Worm (Caenorhabditis elegans): ENCODE measurements around the gene cyp-14A2.

The cyp-14A2 gene

ce11 chrX:13232259-13232658, 37.2 kb downstream of the cyp-14A2 start, which contains the start of gene bgnt-1.5:
bgnt-1.5 (minus strand) TSS chrX:13232359.
- TF ChIP-seq cog-1 (tag; optimal IDR thresholded peaks at IDR 0.05) (no peak), ref-1 (GFP tag; conservative IDR thresholded peaks at IDR 0.05) (no peak), ztf-23 (GFP tag; IDR thresholded peaks at IDR 0.05) (no peak), T22C8.4 (GFP tag; IDR thresholded peaks at IDR 0.05) (no peak), ztf-29 (GFP tag; IDR thresholded peaks at IDR 0.05) (no peak), flt-1 (GFP tag; IDR thresholded peaks at IDR 0.05) (no peak), med-1 (GFP tag; optimal IDR thresholded peaks at IDR 0.05; ENCODE audit: insufficient read depth) (no peak), tab-1 (GFP tag; IDR thresholded peaks at IDR 0.05) (no peak), klf-2 (GFP tag; conservative IDR thresholded peaks at IDR 0.05) (no peak)

ce11 chrX:13227778-13228177, 41.7 kb downstream of the cyp-14A2 start:
- TF ChIP-seq flt-1 (GFP tag; IDR thresholded peaks at IDR 0.05) (no peak), T22C8.4 (GFP tag; IDR thresholded peaks at IDR 0.05) (no peak), ref-1 (GFP tag; conservative IDR thresholded peaks at IDR 0.05) (no peak), klf-2 (GFP tag; conservative IDR thresholded peaks at IDR 0.05) (no peak), tab-1 (GFP tag; IDR thresholded peaks at IDR 0.05) (no peak), med-1 (GFP tag; optimal IDR thresholded peaks at IDR 0.05; ENCODE audit: insufficient read depth) (no peak), cog-1 (tag; optimal IDR thresholded peaks at IDR 0.05) (no peak), ztf-29 (GFP tag; IDR thresholded peaks at IDR 0.05) (no peak), ztf-23 (GFP tag; IDR thresholded peaks at IDR 0.05) (no peak)

ce11 chrX:13226614-13227096, 42.8 kb downstream of the cyp-14A2 start, which contains the start of gene skr-21:
skr-21 (minus strand) TSS chrX:13226664.
- no peak for TF ChIP-seq klf-2 (GFP tag; conservative IDR thresholded peaks at IDR 0.05)
- TF ChIP-seq cog-1 (tag; optimal IDR thresholded peaks at IDR 0.05), result peak; percentile 35
- peak; percentile 87 for TF ChIP-seq T22C8.4 (GFP tag; IDR thresholded peaks at IDR 0.05)

- TF ChIP-seq cog-1 (tag; optimal IDR thresholded peaks at IDR 0.05) (peak; percentile 17), klf-2 (GFP tag; conservative IDR thresholded peaks at IDR 0.05) (no peak)
Observed at ce11 chrX:13225111-13225905, 44.2 kb downstream of the cyp-14A2 start.

- TF ChIP-seq cog-1 (tag; optimal IDR thresholded peaks at IDR 0.05) (no peak), ztf-29 (GFP tag; IDR thresholded peaks at IDR 0.05) (no peak), tab-1 (GFP tag; IDR thresholded peaks at IDR 0.05) (no peak), ref-1 (GFP tag; conservative IDR thresholded peaks at IDR 0.05) (no peak)
Observed at ce11 chrX:13224608-13225007, 44.9 kb downstream of the cyp-14A2 start, which contains the start of gene skr-19. skr-19 (minus strand) TSS chrX:13224708.

- TF ChIP-seq med-1 (GFP tag; optimal IDR thresholded peaks at IDR 0.05; ENCODE audit: insufficient read depth) (no peak), tab-1 (GFP tag; IDR thresholded peaks at IDR 0.05) (no peak), ztf-23 (GFP tag; IDR thresholded peaks at IDR 0.05) (no peak)
Observed at ce11 chrX:13223437-13223836, 46.0 kb downstream of the cyp-14A2 start, which contains the start of gene skr-20. skr-20 (minus strand) TSS chrX:13223537.

ce11 chrX:13221357-13221756, 48.1 kb downstream of the cyp-14A2 start, which contains the start of gene asp-4:
asp-4 (minus strand) TSS chrX:13221462.
- no peak for TF ChIP-seq cog-1 (tag; optimal IDR thresholded peaks at IDR 0.05)
- TF ChIP-seq med-1 (GFP tag; optimal IDR thresholded peaks at IDR 0.05; ENCODE audit: insufficient read depth), result no peak
- TF ChIP-seq T22C8.4 (GFP tag; IDR thresholded peaks at IDR 0.05), result no peak

ce11 chrX:13220609-13221008, 48.9 kb downstream of the cyp-14A2 start:
- TF ChIP-seq klf-2 (GFP tag; conservative IDR thresholded peaks at IDR 0.05), result no peak

ce11 chrX:13217940-13218339, 51.5 kb downstream of the cyp-14A2 start:
- TF ChIP-seq ref-1 (GFP tag; conservative IDR thresholded peaks at IDR 0.05) (no peak), cog-1 (tag; optimal IDR thresholded peaks at IDR 0.05) (no peak), T22C8.4 (GFP tag; IDR thresholded peaks at IDR 0.05) (no peak), klf-2 (GFP tag; conservative IDR thresholded peaks at IDR 0.05) (no peak), tab-1 (GFP tag; IDR thresholded peaks at IDR 0.05) (no peak), med-1 (GFP tag; optimal IDR thresholded peaks at IDR 0.05; ENCODE audit: insufficient read depth) (no peak), flt-1 (GFP tag; IDR thresholded peaks at IDR 0.05) (no peak), ztf-29 (GFP tag; IDR thresholded peaks at IDR 0.05) (no peak), ztf-23 (GFP tag; IDR thresholded peaks at IDR 0.05) (no peak)

All from whole organism, midembryonic.